Fruit fly (Drosophila melanogaster) whole organism, wandering third instar larva: ENCODE measurements around the gene Ssdp.

ENCODE experiments used
- Abd-B ChIP-seq: fragments of >200 bp; optimal IDR thresholded peaks from 2 replicates; lab custom pipeline; 2017; ENCODE audit warnings: missing biosample characterization, missing genetic modification characterization
- CG32264 ChIP-seq: fragments of 200-800 bp; sonication (Bioruptor generic); optimal IDR thresholded peaks from 2 replicates; lab custom pipeline; 2016; ENCODE audit warnings: missing biosample characterization, missing genetic modification characterization
- CG9705 ChIP-seq: fragments of 200-800 bp; sonication (Bioruptor generic); optimal IDR thresholded peaks from 2 replicates; lab custom pipeline; 2018; ENCODE audit warnings: missing biosample characterization, mild to moderate bottlenecking, missing genetic modification characterization
- CrebA ChIP-seq: fragments of 200-800 bp; sonication (Bioruptor generic); optimal IDR thresholded peaks from 2 replicates; lab custom pipeline; 2016; ENCODE audit warnings: missing biosample characterization, mild to moderate bottlenecking, missing genetic modification characterization, borderline replicate concordance
- Dfd ChIP-seq: fragments of >200 bp; optimal IDR thresholded peaks from 2 replicates; lab custom pipeline; 2017; ENCODE audit warnings: missing biosample characterization, missing genetic modification characterization
- Dif ChIP-seq: fragments of 200-275, 200-300 bp; sonication (Bioruptor generic); optimal IDR thresholded peaks from 2 replicates; lab custom pipeline; 2018; ENCODE audit warnings: missing biosample characterization, missing genetic modification characterization; ENCODE audit not compliant: partially characterized antibody
- GATAd ChIP-seq: sonication (Bioruptor generic); optimal IDR thresholded peaks from 2 replicates; lab custom pipeline; 2016; ENCODE audit warnings: missing biosample characterization, missing genetic modification characterization
- HLH106 ChIP-seq: fragments of 200-800 bp; optimal IDR thresholded peaks from 3 replicates; lab custom pipeline; 2019; ENCODE audit warnings: missing biosample characterization, mild to moderate bottlenecking, missing genetic modification characterization, moderate library complexity
- Hnf4 ChIP-seq: fragments of 200-800 bp; sonication (Bioruptor generic); optimal IDR thresholded peaks from 2 replicates; lab custom pipeline; 2016; ENCODE audit warnings: missing biosample characterization, mild to moderate bottlenecking, missing genetic modification characterization
- Hr78 ChIP-seq: fragments of >200 bp; optimal IDR thresholded peaks from 2 replicates; lab custom pipeline; 2017; ENCODE audit warnings: missing biosample characterization, missing genetic modification characterization
- Hr83 ChIP-seq: fragments of 200-300 bp; sonication (Bioruptor generic); optimal IDR thresholded peaks from 2 replicates; lab custom pipeline; 2016; ENCODE audit warnings: missing biosample characterization, mild to moderate bottlenecking, missing genetic modification characterization, moderate library complexity; ENCODE audit not compliant: poor library complexity, severe bottlenecking
- Jra ChIP-seq: sonication (Bioruptor generic); optimal IDR thresholded peaks from 2 replicates; lab custom pipeline; 2016; ENCODE audit warnings: missing biosample characterization, missing genetic modification characterization
- Mio ChIP-seq: sonication (Bioruptor generic); optimal IDR thresholded peaks from 2 replicates; lab custom pipeline; 2016; ENCODE audit warnings: missing biosample characterization, missing genetic modification characterization
- Myc ChIP-seq: fragments of >200 bp; optimal IDR thresholded peaks from 2 replicates; lab custom pipeline; 2017
- N ChIP-seq: fragments of >200 bp; optimal IDR thresholded peaks from 2 replicates; lab custom pipeline; 2018; ENCODE audit warnings: missing biosample characterization, missing external identifiers, missing genetic modification characterization
- OdsH ChIP-seq: fragments of 200-800 bp; sonication (Bioruptor generic); optimal IDR thresholded peaks from 2 replicates; lab custom pipeline; 2016; ENCODE audit warnings: missing biosample characterization, mild to moderate bottlenecking, missing genetic modification characterization
- Rel ChIP-seq, 2 experiments: fragments of 200-800 bp; sonication (Bioruptor generic) in 1 of 2; optimal IDR thresholded peaks; 2 replicates in 1 of 2; 3 replicates in 1 of 2; lab custom pipeline; 2016 to 2019; ENCODE audit warnings: mild to moderate bottlenecking in 2 of 2, missing biosample characterization in 2 of 2, missing genetic modification characterization in 2 of 2, moderate library complexity in 1 of 2
- Sp1 ChIP-seq: fragments of 200-800 bp; sonication (Bioruptor generic); optimal IDR thresholded peaks from 3 replicates; lab custom pipeline; 2019; ENCODE audit warnings: missing biosample characterization, mild to moderate bottlenecking, missing genetic modification characterization, moderate library complexity
- Vsx2 ChIP-seq: fragments of 200-300, 225-300 bp; sonication (Bioruptor generic); optimal IDR thresholded peaks from 2 replicates; lab custom pipeline; 2018; ENCODE audit warnings: missing biosample characterization, missing genetic modification characterization; ENCODE audit not compliant: partially characterized antibody
- br ChIP-seq: fragments of 200-800 bp; sonication (Bioruptor generic); optimal IDR thresholded peaks from 2 replicates; lab custom pipeline; 2016; ENCODE audit warnings: missing biosample characterization, missing genetic modification characterization
- brk ChIP-seq: fragments of 200-800 bp; sonication (Bioruptor generic); optimal IDR thresholded peaks from 2 replicates; lab custom pipeline; 2016; ENCODE audit warnings: missing biosample characterization, mild to moderate bottlenecking, missing genetic modification characterization
- dl ChIP-seq, 2 experiments: fragments of 175-275, 200-275 bp in 1 of 2; fragments of 200-275 bp in 1 of 2; sonication (Bioruptor generic); optimal IDR thresholded peaks; lab custom pipeline; 2018; ENCODE audit warnings: mild to moderate bottlenecking in 2 of 2, missing biosample characterization in 2 of 2, missing genetic modification characterization in 2 of 2, moderate library complexity in 2 of 2; ENCODE audit not compliant: partially characterized antibody in 2 of 2, insufficient read depth in 1 of 2
- dmrt93B ChIP-seq: fragments of 200-800 bp; sonication (Bioruptor generic); optimal IDR thresholded peaks from 2 replicates; lab custom pipeline; 2018; ENCODE audit warnings: missing biosample characterization, mild to moderate bottlenecking, missing genetic modification characterization
- dsf ChIP-seq: sonication (Bioruptor generic); optimal IDR thresholded peaks from 2 replicates; lab custom pipeline; 2016; ENCODE audit warnings: missing biosample characterization, missing genetic modification characterization, borderline replicate concordance
- ey ChIP-seq: fragments of 200-800 bp; sonication (Bioruptor generic); optimal IDR thresholded peaks from 2 replicates; lab custom pipeline; 2016; ENCODE audit warnings: missing biosample characterization, missing genetic modification characterization
- foxo ChIP-seq, 2 experiments: fragments of 200-800 bp; sonication (Bioruptor generic); optimal IDR thresholded peaks; 2 replicates in 1 of 2; 3 replicates in 1 of 2; lab custom pipeline; 2016 to 2017; ENCODE audit warnings: missing biosample characterization in 2 of 2, missing genetic modification characterization in 2 of 2
- fru ChIP-seq: fragments of 200-800 bp; sonication (Bioruptor generic); optimal IDR thresholded peaks from 3 replicates; lab custom pipeline; 2016; ENCODE audit warnings: missing biosample characterization, mild to moderate bottlenecking, missing genetic modification characterization
- h ChIP-seq: fragments of 200-800 bp; sonication (Bioruptor generic); optimal IDR thresholded peaks from 3 replicates; lab custom pipeline; 2016; ENCODE audit warnings: missing biosample characterization, mild to moderate bottlenecking, missing genetic modification characterization
- jim ChIP-seq: fragments of 175-275, 200-325 bp; sonication (Bioruptor generic); optimal IDR thresholded peaks from 2 replicates; lab custom pipeline; 2016; ENCODE audit warnings: missing biosample characterization, mild to moderate bottlenecking, missing genetic modification characterization
- lola ChIP-seq: fragments of >200 bp; optimal IDR thresholded peaks from 2 replicates; lab custom pipeline; 2017; ENCODE audit warnings: missing biosample characterization, missing genetic modification characterization
- pan ChIP-seq: fragments of >200 bp; optimal IDR thresholded peaks from 2 replicates; lab custom pipeline; 2017
- psq ChIP-seq: fragments of 200-800 bp; sonication (Bioruptor generic); optimal IDR thresholded peaks from 3 replicates; lab custom pipeline; 2017; ENCODE audit warnings: missing biosample characterization, mild to moderate bottlenecking, missing genetic modification characterization, moderate library complexity
- rgr ChIP-seq: fragments of 200-800 bp; sonication (Bioruptor generic); optimal IDR thresholded peaks from 3 replicates; lab custom pipeline; 2016; ENCODE audit warnings: missing biosample characterization, mild to moderate bottlenecking, missing genetic modification characterization
- sage ChIP-seq: fragments of 200-800 bp; sonication (Bioruptor generic); optimal IDR thresholded peaks from 2 replicates; lab custom pipeline; 2016; ENCODE audit warnings: missing biosample characterization, mild to moderate bottlenecking, missing genetic modification characterization
- sv ChIP-seq: fragments of 200-800 bp; sonication (Bioruptor generic); optimal IDR thresholded peaks from 3 replicates; lab custom pipeline; 2016; ENCODE audit warnings: missing biosample characterization, missing genetic modification characterization
- tai ChIP-seq: sonication (Bioruptor generic); optimal IDR thresholded peaks from 2 replicates; lab custom pipeline; 2016; ENCODE audit warnings: missing biosample characterization, missing genetic modification characterization
- usp ChIP-seq: fragments of >200 bp; optimal IDR thresholded peaks from 2 replicates; lab custom pipeline; 2017; ENCODE audit warnings: missing biosample characterization, missing genetic modification characterization
- woc ChIP-seq: sonication (Bioruptor generic); optimal IDR thresholded peaks from 2 replicates; lab custom pipeline; 2016; ENCODE audit warnings: missing biosample characterization, mild to moderate bottlenecking, missing genetic modification characterization

Ssdp gene

DNA sequence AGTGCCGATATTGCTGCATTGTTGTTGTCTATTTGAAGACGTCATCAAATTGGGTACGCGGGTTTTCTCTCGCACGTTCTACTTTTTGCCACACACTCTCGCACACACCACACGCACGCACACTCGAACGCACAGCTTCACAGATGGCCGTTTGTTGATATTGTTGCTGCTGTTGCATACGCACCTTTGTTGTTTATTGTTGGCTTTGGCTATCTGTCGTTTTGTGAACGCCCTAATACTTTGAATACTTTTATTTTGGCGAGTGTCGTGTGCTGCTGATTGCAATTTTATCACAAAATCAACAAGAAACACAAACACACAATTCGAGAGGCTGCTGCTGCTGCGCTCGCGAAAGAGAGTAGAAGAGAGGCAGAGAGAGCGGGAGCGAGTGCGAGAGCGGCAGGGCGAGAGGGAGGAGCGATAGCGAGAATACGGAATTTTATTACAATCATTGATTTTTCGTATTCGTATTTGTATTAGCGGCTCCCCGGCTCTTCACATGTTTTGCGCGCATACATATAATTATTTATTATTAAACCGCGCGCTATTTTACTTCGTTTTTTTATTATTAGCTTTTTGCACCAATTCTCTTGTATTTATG, 777 bp downstream of the Ssdp start (continued):
- TF ChIP-seq fru (GFP tag; lab: Kevin White, UChicago), result peak; percentile 66

dm6 chr3R:18197802-18198148, 1.6 kb downstream of the Ssdp start:
- no peak for TF ChIP-seq pan (lab: Kevin White, UChicago)
- TF ChIP-seq jim (GFP tag; lab: Kevin White, UChicago), result no peak
- TF ChIP-seq woc (GFP tag; lab: Kevin White, UChicago), result peak; percentile 34

DNA sequence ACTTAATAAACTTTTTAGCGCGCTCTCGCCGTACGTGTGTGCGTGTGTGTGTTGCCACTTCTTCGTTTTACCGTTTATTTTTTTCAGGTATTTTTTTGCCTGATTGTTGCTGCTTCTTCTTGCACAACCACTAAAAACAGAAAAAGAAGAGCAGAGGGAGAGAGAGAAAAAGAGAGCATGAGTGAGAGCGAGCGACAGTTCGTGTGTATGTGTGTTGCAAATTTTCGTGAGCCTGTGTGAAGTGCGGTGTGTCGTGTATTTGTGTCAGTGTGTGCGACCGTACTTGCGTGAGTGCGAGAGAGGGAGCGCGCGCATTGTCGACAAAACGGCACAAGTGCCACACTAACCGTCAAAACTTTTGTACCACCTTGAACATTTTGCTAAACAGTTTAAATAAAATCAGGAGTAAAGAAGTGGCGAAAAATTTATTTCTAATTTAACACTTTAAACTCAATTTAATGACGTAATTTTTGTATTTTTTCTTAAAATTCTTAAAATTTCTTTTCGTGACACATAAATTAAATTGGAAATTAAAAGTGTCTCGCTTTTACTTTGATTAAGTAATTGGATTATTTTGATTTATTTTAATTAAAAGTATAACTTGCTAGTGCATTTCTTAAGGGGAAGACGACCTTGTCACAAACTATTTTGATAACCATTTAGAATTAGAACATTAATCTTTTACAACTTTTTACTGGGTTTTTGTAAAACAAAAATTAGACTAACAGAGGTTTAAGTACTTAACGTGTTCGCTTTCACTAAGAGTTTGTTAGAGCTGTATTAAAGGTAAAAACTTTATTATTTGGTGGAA, 2.2 kb downstream of the Ssdp start:
- no peak for TF ChIP-seq pan (lab: Kevin White, UChicago)
- peak; percentile 8 for TF ChIP-seq OdsH (GFP tag; lab: Kevin White, UChicago)
- peak; percentile 89 for TF ChIP-seq Rel (GFP tag; optimal IDR thresholded peaks at IDR 0.05; lab: Kevin White, UChicago)
- TF ChIP-seq Rel (tag; optimal IDR thresholded peaks at IDR 0.05; lab: Kevin White, UChicago), result peak; percentile 58
- TF ChIP-seq jim (GFP tag; lab: Kevin White, UChicago), result peak; percentile 77
- no peak for TF ChIP-seq dsf (GFP tag; lab: Kevin White, UChicago)
- TF ChIP-seq Dfd (GFP tag; lab: Kevin White, UChicago), result no peak
- TF ChIP-seq HLH106 (tag; lab: Kevin White, UChicago), result peak; percentile 53
- TF ChIP-seq fru (GFP tag; lab: Kevin White, UChicago), result peak; percentile 68
- no peak for TF ChIP-seq usp (GFP tag; lab: Kevin White, UChicago)
- TF ChIP-seq Hnf4 (GFP tag; lab: Kevin White, UChicago), result peak; percentile 8
- peak; percentile 9 for TF ChIP-seq Jra (GFP tag; lab: Kevin White, UChicago)
- TF ChIP-seq sage (GFP tag; lab: Kevin White, UChicago), result peak; percentile 80
- no peak for TF ChIP-seq br (GFP tag; lab: Kevin White, UChicago)
- peak; percentile 65 to 89 for TF ChIP-seq foxo (GFP tag; optimal IDR thresholded peaks at IDR 0.05; lab: Kevin White, UChicago)
- TF ChIP-seq Mio (GFP tag; lab: Kevin White, UChicago), result no peak
- TF ChIP-seq Abd-B, result no peak
- no peak for TF ChIP-seq CrebA (GFP tag; lab: Kevin White, UChicago)
- peak; percentile 77 for TF ChIP-seq Hr83
- TF ChIP-seq Sp1 (GFP tag; lab: Kevin White, UChicago), result peak; percentile 60
- TF ChIP-seq CG32264 (GFP tag; lab: Kevin White, UChicago), result peak; percentile 18
- peak; percentile 94 to 95 for TF ChIP-seq dl (GFP tag; optimal IDR thresholded peaks at IDR 0.05; lab: Kevin White, UChicago; ENCODE audit: insufficient read depth in 1 of 2, partially characterized antibody in 2 of 2)
- TF ChIP-seq N (GFP tag; lab: Kevin White, UChicago), result peak; percentile 94
- peak; percentile 56 for TF ChIP-seq dmrt93B
- TF ChIP-seq sv (GFP tag; lab: Kevin White, UChicago), result peak; percentile 48
- peak; percentile 58 for TF ChIP-seq Hr78
- no peak for TF ChIP-seq CG9705 (GFP tag; lab: Kevin White, UChicago)
- TF ChIP-seq Myc (lab: Kevin White, UChicago), result no peak
- TF ChIP-seq brk (GFP tag; lab: Kevin White, UChicago), result no peak
- TF ChIP-seq psq, result peak; percentile 94
- TF ChIP-seq Vsx2 (GFP tag; lab: Kevin White, UChicago), result peak; percentile 92
- TF ChIP-seq Dif (GFP tag; lab: Kevin White, UChicago), result peak; percentile 97
- TF ChIP-seq ey (GFP tag; lab: Kevin White, UChicago), result peak; percentile 27
- no peak for TF ChIP-seq GATAd
- peak; percentile 33 for TF ChIP-seq rgr
- peak; percentile 66 for TF ChIP-seq woc (GFP tag; lab: Kevin White, UChicago)
- no peak for TF ChIP-seq tai (GFP tag; lab: Kevin White, UChicago)
- TF ChIP-seq h (GFP tag; lab: Kevin White, UChicago), result peak; percentile 63
- TF ChIP-seq lola (GFP tag; lab: Kevin White, UChicago), result no peak
